Fruit fly (Drosophila melanogaster): ENCODE results near the gene ATPsynC.

Gene ATPsynC

DNA sequence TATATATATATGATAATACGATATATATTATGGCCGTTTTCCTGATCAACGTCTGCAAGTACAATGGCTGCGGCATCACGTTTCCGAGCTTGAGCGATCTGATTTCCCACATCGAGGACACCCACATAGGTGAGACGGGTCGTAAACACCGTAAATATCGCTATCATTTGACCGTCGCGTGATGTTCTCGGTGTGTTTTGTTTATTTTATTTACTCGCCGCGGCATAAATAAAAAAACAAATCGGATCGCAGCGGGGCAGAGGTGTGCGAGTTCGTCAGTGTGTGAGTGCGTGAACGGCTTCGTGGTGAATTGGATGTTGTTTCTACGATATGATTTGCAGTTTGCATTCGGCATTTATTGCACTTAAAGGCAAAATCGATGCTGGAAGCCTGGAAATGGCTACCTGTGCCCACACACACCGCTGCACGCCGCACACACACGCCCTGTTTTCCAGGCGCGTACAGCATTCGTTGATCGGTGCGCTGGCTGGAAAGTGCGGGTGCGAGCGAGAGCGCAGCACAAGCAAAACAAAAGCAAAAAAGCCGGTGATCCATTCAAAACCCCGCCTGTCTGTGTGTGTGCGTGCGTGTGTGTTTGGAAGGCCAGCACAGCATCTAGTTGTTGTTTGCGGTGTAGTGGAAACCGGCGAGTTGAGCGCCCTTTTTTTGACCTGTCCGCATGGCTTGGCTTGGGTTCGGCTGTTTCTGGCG, 2.1 kb upstream of the ATPsynC start:
- peak; percentile 12 for TF ChIP-seq psq (GFP tag; optimal IDR thresholded peaks at IDR 0.05)
- no peak for TF ChIP-seq usp (GFP tag; optimal IDR thresholded peaks at IDR 0.05)
- TF ChIP-seq br (GFP tag; optimal IDR thresholded peaks at IDR 0.05), result peak; percentile 15
- no peak for TF ChIP-seq fru (GFP tag; optimal IDR thresholded peaks at IDR 0.05)
- TF ChIP-seq Vsx2 (GFP tag; optimal IDR thresholded peaks at IDR 0.05; ENCODE audit: partially characterized antibody), result no peak
- TF ChIP-seq Sp1 (GFP tag; optimal IDR thresholded peaks at IDR 0.05), result peak; percentile 55
- TF ChIP-seq jim (GFP tag; optimal IDR thresholded peaks at IDR 0.05), result peak; percentile 95
- peak; percentile 21 for TF ChIP-seq Dif (GFP tag; optimal IDR thresholded peaks at IDR 0.05; ENCODE audit: partially characterized antibody)
- peak; percentile 17 for TF ChIP-seq h (GFP tag; optimal IDR thresholded peaks at IDR 0.05)
- no peak for TF ChIP-seq dmrt93B (GFP tag; optimal IDR thresholded peaks at IDR 0.05)
- no peak for TF ChIP-seq foxo (GFP tag; optimal IDR thresholded peaks at IDR 0.05)
- peak; percentile 47 for TF ChIP-seq Rel (GFP tag; optimal IDR thresholded peaks at IDR 0.05)
- TF ChIP-seq Rel (tag; optimal IDR thresholded peaks at IDR 0.05), result no peak
- peak; percentile 41 for TF ChIP-seq Hr83 (GFP tag; optimal IDR thresholded peaks at IDR 0.05; ENCODE audit: poor library complexity, severe bottlenecking)
- peak; percentile 12 for TF ChIP-seq Hr78 (GFP tag; optimal IDR thresholded peaks at IDR 0.05)
- TF ChIP-seq dsf (GFP tag; optimal IDR thresholded peaks at IDR 0.05; ENCODE audit: borderline replicate concordance), result no peak

DNA sequence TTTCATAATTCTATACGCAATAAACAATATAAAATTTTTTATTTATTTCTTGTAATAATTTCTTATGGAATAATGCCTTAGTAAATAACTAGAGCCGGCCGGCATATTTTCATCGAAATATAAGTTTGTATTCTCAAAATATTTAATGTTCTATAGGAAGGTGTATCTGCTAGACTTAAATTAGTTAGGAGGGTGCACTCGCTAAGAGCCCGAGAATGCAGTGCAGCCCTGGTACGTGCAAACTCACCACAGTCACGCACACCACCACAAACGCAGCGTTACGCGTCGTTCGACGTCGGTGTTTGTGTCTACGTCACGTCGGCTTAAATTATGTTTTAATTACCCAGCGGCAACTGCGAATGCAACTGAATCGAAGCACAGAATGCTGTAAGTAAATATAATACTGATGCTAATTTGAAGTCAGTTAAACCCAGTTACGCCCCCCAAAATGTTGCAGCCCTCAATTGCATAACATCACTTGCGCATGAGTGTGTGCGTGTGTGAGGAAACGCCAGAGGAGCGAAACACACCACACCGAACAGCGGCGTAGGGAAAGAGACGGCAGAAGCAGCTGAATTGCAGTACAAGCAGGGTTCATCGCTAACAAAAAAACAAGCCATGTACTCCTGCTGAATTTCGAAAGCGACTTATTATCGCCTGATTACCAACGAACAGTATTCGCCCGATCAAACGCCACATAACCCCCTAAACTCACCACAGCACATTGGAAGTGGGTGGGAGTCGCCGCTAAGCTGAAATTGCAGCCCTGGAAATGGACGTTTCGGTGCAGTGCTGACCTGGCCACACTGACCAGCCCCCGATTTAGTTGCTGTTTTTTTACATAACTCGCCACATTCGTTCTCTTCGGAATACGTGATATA, 1.3 kb upstream of the ATPsynC start, which contains the start of gene CG12054:
CG12054 (plus strand) TSS at position 247 of the 881 bp plus-strand sequence.
- TF ChIP-seq pan (optimal IDR thresholded peaks at IDR 0.05), result no peak
- TF ChIP-seq lola (GFP tag; optimal IDR thresholded peaks at IDR 0.05), result no peak
- TF ChIP-seq Myc (optimal IDR thresholded peaks at IDR 0.05), result peak; percentile 71
- TF ChIP-seq h (GFP tag; optimal IDR thresholded peaks at IDR 0.05), result no peak
- TF ChIP-seq foxo (GFP tag; optimal IDR thresholded peaks at IDR 0.05), result peak in 1 of 2 experiments; percentile 5
- peak; percentile 9 for TF ChIP-seq Hr83 (GFP tag; optimal IDR thresholded peaks at IDR 0.05; ENCODE audit: poor library complexity, severe bottlenecking)
- no peak for TF ChIP-seq Hr78 (GFP tag; optimal IDR thresholded peaks at IDR 0.05)
- TF ChIP-seq sage (GFP tag; optimal IDR thresholded peaks at IDR 0.05), result no peak
- no peak for TF ChIP-seq woc (GFP tag; optimal IDR thresholded peaks at IDR 0.05)
- TF ChIP-seq psq (GFP tag; optimal IDR thresholded peaks at IDR 0.05), result no peak
- TF ChIP-seq br (GFP tag; optimal IDR thresholded peaks at IDR 0.05), result no peak
- TF ChIP-seq dmrt93B (GFP tag; optimal IDR thresholded peaks at IDR 0.05), result no peak
- TF ChIP-seq Dfd (GFP tag; optimal IDR thresholded peaks at IDR 0.05), result no peak
- TF ChIP-seq fru (GFP tag; optimal IDR thresholded peaks at IDR 0.05), result no peak
- no peak for TF ChIP-seq tai (GFP tag; optimal IDR thresholded peaks at IDR 0.05)
- peak; percentile 19 for TF ChIP-seq ey (GFP tag; optimal IDR thresholded peaks at IDR 0.05)
- no peak for TF ChIP-seq rgr (GFP tag; optimal IDR thresholded peaks at IDR 0.05)
- peak; percentile 15 for TF ChIP-seq N (GFP tag; optimal IDR thresholded peaks at IDR 0.05)
- peak; percentile 7 for TF ChIP-seq HLH106 (tag; optimal IDR thresholded peaks at IDR 0.05)
- no peak for TF ChIP-seq brk (GFP tag; optimal IDR thresholded peaks at IDR 0.05)
- no peak for TF ChIP-seq CG9705 (GFP tag; optimal IDR thresholded peaks at IDR 0.05)
- TF ChIP-seq Dif (GFP tag; optimal IDR thresholded peaks at IDR 0.05; ENCODE audit: partially characterized antibody), result peak; percentile 6
- no peak for TF ChIP-seq Rel (GFP tag; optimal IDR thresholded peaks at IDR 0.05)
- peak; percentile 48 for TF ChIP-seq Rel (tag; optimal IDR thresholded peaks at IDR 0.05)

DNA sequence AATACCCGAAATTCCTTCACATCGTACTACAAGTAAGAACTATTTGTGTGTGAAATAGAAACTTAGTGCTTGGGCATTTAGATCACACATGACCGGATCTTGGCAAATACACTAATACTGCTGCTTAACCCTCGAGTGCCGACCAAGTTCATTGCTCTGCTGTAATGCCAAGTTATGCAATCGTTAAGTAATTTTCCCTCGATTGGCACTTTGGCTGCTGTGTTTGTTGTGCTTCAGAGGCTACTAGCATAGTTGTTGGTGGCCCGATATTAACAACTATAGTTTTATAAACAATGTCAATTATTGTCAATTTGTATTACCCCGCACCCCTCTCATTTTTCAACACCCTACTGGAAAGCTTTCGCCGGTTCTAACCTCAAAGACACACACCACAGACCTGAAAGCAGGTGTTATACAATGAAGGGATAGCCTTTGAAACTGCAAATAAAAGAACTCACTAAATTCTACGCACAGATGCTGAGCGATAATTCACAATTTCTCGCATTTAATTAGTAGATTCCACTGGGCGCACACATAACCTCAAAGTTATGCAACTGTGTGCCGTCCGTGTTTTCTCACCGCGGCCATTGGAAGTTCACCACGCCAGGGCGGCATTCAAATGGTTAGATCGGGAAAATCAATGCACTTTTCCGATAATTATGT, 1.1 kb downstream of the ATPsynC start:
- TF ChIP-seq usp (GFP tag; optimal IDR thresholded peaks at IDR 0.05) (no peak), Rel (GFP tag; optimal IDR thresholded peaks at IDR 0.05) (no peak), Rel (tag; optimal IDR thresholded peaks at IDR 0.05) (peak; percentile 28), Mio (GFP tag; optimal IDR thresholded peaks at IDR 0.05) (no peak), Sp1 (GFP tag; optimal IDR thresholded peaks at IDR 0.05) (peak; percentile 6), sv (GFP tag; optimal IDR thresholded peaks at IDR 0.05) (no peak), Abd-B (GFP tag; optimal IDR thresholded peaks at IDR 0.05) (no peak), Myc (optimal IDR thresholded peaks at IDR 0.05) (peak; percentile 51), Vsx2 (GFP tag; optimal IDR thresholded peaks at IDR 0.05; ENCODE audit: partially characterized antibody) (no peak)

Data from whole organism, wandering third instar larva.